Fruit fly (Drosophila melanogaster) whole organism, embryonic: Measurements from ENCODE around the gene tth.

Experiments used
- Abd-B ChIP-seq: fragments of 200-800 bp; sonication (Bioruptor generic); optimal IDR thresholded peaks from 2 replicates; lab custom pipeline; 2018; ENCODE audit warnings: missing biosample characterization, mild to moderate bottlenecking, missing genetic modification characterization, moderate library complexity
- Asciz ChIP-seq: fragments of 200-800 bp; sonication (Bioruptor generic); optimal IDR thresholded peaks from 2 replicates; lab custom pipeline; 2017; ENCODE audit warnings: missing biosample characterization, mild to moderate bottlenecking, missing genetic modification characterization, missing genetic modification reagents
- Awh ChIP-seq: fragments of 200-800 bp; sonication (Bioruptor generic); IDR thresholded peaks from 2 replicates; pipeline ENCODE4, ENCODE4 v1.3.6; 2022; ENCODE audit warnings: missing biosample characterization, missing genetic modification characterization
- Bdp1 ChIP-seq: fragments of 200-800 bp; sonication (Bioruptor generic); optimal IDR thresholded peaks from 3 replicates; lab custom pipeline; 2016; ENCODE audit warnings: missing biosample characterization, missing genetic modification characterization
- CG10979 ChIP-seq: fragments of 200-800 bp; sonication (Bioruptor generic); optimal IDR thresholded peaks from 2 replicates; lab custom pipeline; 2018; ENCODE audit warnings: missing biosample characterization, mild to moderate bottlenecking, missing genetic modification characterization, moderate library complexity
- CG11456 ChIP-seq: fragments of 200-800 bp; sonication (Bioruptor generic); IDR thresholded peaks from 3 replicates; pipeline ENCODE4 v1.3.6; 2022; ENCODE audit warnings: missing biosample characterization, missing genetic modification characterization
- CG11504 ChIP-seq: fragments of 200-800 bp; sonication (Bioruptor generic); optimal IDR thresholded peaks from 3 replicates; lab custom pipeline; 2019; ENCODE audit warnings: missing biosample characterization, mild to moderate bottlenecking, missing genetic modification characterization, moderate library complexity
- CG11695 ChIP-seq: fragments of 200-800 bp; sonication (Bioruptor generic); IDR thresholded peaks from 3 replicates; pipeline ENCODE4 v1.3.6; 2022; ENCODE audit warnings: missing biosample characterization, missing genetic modification characterization
- CG11723 ChIP-seq: fragments of 200-800 bp; sonication (Bioruptor generic); optimal IDR thresholded peaks from 2 replicates; lab custom pipeline; 2017; ENCODE audit warnings: missing biosample characterization, mild to moderate bottlenecking, missing genetic modification characterization
- CG1233 ChIP-seq: fragments of 200-800 bp; sonication (Bioruptor generic); optimal IDR thresholded peaks from 4 replicates; lab custom pipeline; 2018; ENCODE audit warnings: missing biosample characterization, mild to moderate bottlenecking, missing genetic modification characterization
- CG14441 ChIP-seq: fragments of 200-800 bp; sonication (Bioruptor generic); IDR thresholded peaks from 2 replicates; pipeline ENCODE4 v1.3.6; 2022; ENCODE audit warnings: missing biosample characterization, missing genetic modification characterization
- CG1529 ChIP-seq: fragments of 200-800 bp; sonication (Bioruptor generic); optimal IDR thresholded peaks from 3 replicates; lab custom pipeline; 2018; ENCODE audit warnings: missing biosample characterization, missing genetic modification characterization
- CG15514 ChIP-seq: fragments of 200-800 bp; sonication (Bioruptor generic); optimal IDR thresholded peaks from 3 replicates; lab custom pipeline; 2017; ENCODE audit warnings: missing biosample characterization, missing genetic modification characterization, mild to moderate bottlenecking, moderate library complexity, missing genetic modification reagents
- CG17359 ChIP-seq: fragments of 200-800 bp; sonication (Bioruptor generic); optimal IDR thresholded peaks from 3 replicates; lab custom pipeline; 2018; ENCODE audit warnings: missing biosample characterization, mild to moderate bottlenecking, missing genetic modification characterization, moderate library complexity
- CG17829 ChIP-seq: fragments of 200-800 bp; optimal IDR thresholded peaks from 2 replicates; lab custom pipeline; 2019; ENCODE audit warnings: missing biosample characterization, mild to moderate bottlenecking, missing genetic modification characterization, moderate library complexity
- CG2129 ChIP-seq: fragments of 200-800 bp; sonication (Bioruptor generic); IDR thresholded peaks from 2 replicates; pipeline ENCODE4 v1.3.6; 2022; ENCODE audit warnings: missing biosample characterization, missing genetic modification characterization; ENCODE audit not compliant: partially characterized antibody
- CG30020 ChIP-seq: fragments of 200-800 bp; optimal IDR thresholded peaks from 2 replicates; lab custom pipeline; 2019; ENCODE audit warnings: missing biosample characterization, mild to moderate bottlenecking, missing genetic modification characterization, moderate library complexity
- CG30403 ChIP-seq: fragments of 200-800 bp; sonication (Bioruptor generic); optimal IDR thresholded peaks from 3 replicates; lab custom pipeline; 2016; ENCODE audit warnings: missing biosample characterization, missing genetic modification characterization
- CG31365 ChIP-seq: fragments of 200-800 bp; sonication (Bioruptor generic); optimal IDR thresholded peaks from 2 replicates; lab custom pipeline; 2018; ENCODE audit warnings: missing biosample characterization, mild to moderate bottlenecking, missing genetic modification characterization
- CG4730 ChIP-seq: fragments of 200-800 bp; sonication (Bioruptor generic); IDR thresholded peaks from 2 replicates; pipeline ENCODE4 v1.3.6; 2022; ENCODE audit warnings: missing biosample characterization, missing genetic modification characterization
- CG7745 ChIP-seq: fragments of 200-800 bp; sonication (Bioruptor generic); optimal IDR thresholded peaks from 2 replicates; lab custom pipeline; 2018; ENCODE audit warnings: missing biosample characterization, mild to moderate bottlenecking, missing genetic modification characterization, moderate library complexity
- CG9932 ChIP-seq: fragments of 200-800 bp; sonication (Bioruptor generic); IDR thresholded peaks from 2 replicates; pipeline ENCODE4 v1.3.6; 2022; ENCODE audit warnings: missing biosample characterization, missing genetic modification characterization
- Drgx ChIP-seq: fragments of 200-800 bp; sonication (Bioruptor generic); IDR thresholded peaks from 2 replicates; pipeline ENCODE4 v1.3.6; 2022; ENCODE audit warnings: missing biosample characterization, missing genetic modification characterization
- ERR ChIP-seq: fragments of 200-800 bp; sonication (Bioruptor generic); optimal IDR thresholded peaks from 2 replicates; lab custom pipeline; 2016; ENCODE audit warnings: missing biosample characterization, missing genetic modification characterization
- Ets65A ChIP-seq: fragments of 200-800 bp; sonication (Bioruptor generic); peaks from one replicate; lab custom pipeline; 2016; ENCODE audit warnings: missing biosample characterization, missing genetic modification characterization
- Hr3 ChIP-seq: fragments of 200-800 bp; sonication (Bioruptor generic); optimal IDR thresholded peaks from 3 replicates; lab custom pipeline; 2016; ENCODE audit warnings: missing biosample characterization, missing genetic modification characterization
- Lpt ChIP-seq: fragments of >200 bp; optimal IDR thresholded peaks from 2 replicates; lab custom pipeline; 2018; ENCODE audit warnings: missing biosample characterization, missing genetic modification characterization
- NK7.1 ChIP-seq: fragments of 200-800 bp; sonication (Bioruptor generic); optimal IDR thresholded peaks from 3 replicates; lab custom pipeline; 2016; ENCODE audit warnings: missing biosample characterization, missing genetic modification characterization
- Ssrp ChIP-seq: fragments of 200-800 bp; sonication (Bioruptor generic); optimal IDR thresholded peaks from 2 replicates; lab custom pipeline; 2018; ENCODE audit warnings: missing biosample characterization, mild to moderate bottlenecking, missing genetic modification characterization, moderate library complexity
- Trl ChIP-seq, 3 experiments: fragments of >200 bp in 2 of 3; fragments of 200-800 bp in 1 of 3; sonication (Bioruptor generic) in 1 of 3; optimal IDR thresholded peaks; 2 replicates in 1 of 3; 3 replicates in 2 of 3; lab custom pipeline; 2016 to 2017; ENCODE audit warnings: missing biosample characterization in 1 of 3, missing genetic modification characterization in 1 of 3
- Xrp1 ChIP-seq: fragments of 200-800 bp; sonication (Bioruptor generic); IDR thresholded peaks from 2 replicates; pipeline ENCODE4 v1.3.6; 2022; ENCODE audit warnings: missing biosample characterization, missing genetic modification characterization
- ara ChIP-seq: fragments of 200-800 bp; sonication (Bioruptor generic); IDR thresholded peaks from 2 replicates; pipeline ENCODE4 v1.3.6; 2022; ENCODE audit warnings: missing biosample characterization, missing genetic modification characterization
- bbx ChIP-seq: fragments of 200-800 bp; sonication (Bioruptor generic); IDR thresholded peaks from 2 replicates; pipeline ENCODE4 v1.3.6; 2022; ENCODE audit warnings: missing biosample characterization, missing genetic modification characterization; ENCODE audit not compliant: partially characterized antibody
- chif ChIP-seq, 2 experiments: fragments of 200-800 bp; sonication (Bioruptor generic); optimal IDR thresholded peaks; 3 replicates each; lab custom pipeline; 2016; ENCODE audit warnings: missing biosample characterization in 2 of 2, missing genetic modification characterization in 2 of 2
- danr ChIP-seq: fragments of 200-800 bp; sonication (Bioruptor generic); IDR thresholded peaks from 2 replicates; pipeline ENCODE4 v1.3.6; 2022; ENCODE audit warnings: missing biosample characterization, missing genetic modification characterization
- dmrt11E ChIP-seq: fragments of 200-800 bp; sonication (Bioruptor generic); optimal IDR thresholded peaks from 3 replicates; lab custom pipeline; 2018; ENCODE audit warnings: missing biosample characterization, mild to moderate bottlenecking, missing genetic modification characterization, moderate library complexity
- esg ChIP-seq: fragments of 200-800 bp; sonication (Bioruptor generic); conservative IDR thresholded peaks from 2 replicates; pipeline ENCODE4 v1.3.6; 2022; ENCODE audit warnings: missing biosample characterization, missing genetic modification characterization
- exex ChIP-seq: fragments of 200-800 bp; sonication (Bioruptor generic); optimal IDR thresholded peaks from 4 replicates; lab custom pipeline; 2018; ENCODE audit warnings: missing biosample characterization, mild to moderate bottlenecking, missing genetic modification characterization, moderate library complexity
- h ChIP-seq: fragments of >200 bp; optimal IDR thresholded peaks from 2 replicates; lab custom pipeline; 2017
- hth ChIP-seq: fragments of >200 bp; optimal IDR thresholded peaks from 2 replicates; lab custom pipeline; 2017; ENCODE audit warnings: inconsistent platforms
- inv ChIP-seq: fragments of 200-800 bp; sonication (Bioruptor generic); IDR thresholded peaks from 2 replicates; pipeline ENCODE4 v1.3.6; 2022; ENCODE audit warnings: missing biosample characterization, missing genetic modification characterization; ENCODE audit not compliant: partially characterized antibody
- kah ChIP-seq: fragments of 200-800 bp; sonication (Bioruptor generic); optimal IDR thresholded peaks from 2 replicates; lab custom pipeline; 2018; ENCODE audit warnings: missing biosample characterization, mild to moderate bottlenecking, missing genetic modification characterization
- mirr ChIP-seq: fragments of 200-800 bp; sonication (Bioruptor generic); optimal IDR thresholded peaks from 3 replicates; lab custom pipeline; 2018; ENCODE audit warnings: missing biosample characterization, mild to moderate bottlenecking, missing genetic modification characterization
- nerfin-2 ChIP-seq: fragments of 200-800 bp; sonication (Bioruptor generic); IDR thresholded peaks from 2 replicates; pipeline ENCODE4 v1.3.6; 2022; ENCODE audit warnings: missing biosample characterization, missing genetic modification characterization; ENCODE audit not compliant: partially characterized antibody
- nmo ChIP-seq: fragments of 200-800 bp; sonication (Bioruptor generic); optimal IDR thresholded peaks from 2 replicates; lab custom pipeline; 2018; ENCODE audit warnings: missing biosample characterization, mild to moderate bottlenecking, missing genetic modification characterization, moderate library complexity
- sd ChIP-seq: fragments of 200-800 bp; sonication (Bioruptor generic); optimal IDR thresholded peaks from 3 replicates; lab custom pipeline; 2018; ENCODE audit warnings: missing biosample characterization, mild to moderate bottlenecking, missing genetic modification characterization, moderate library complexity
- sisA ChIP-seq: fragments of 200-800 bp; sonication (Bioruptor generic); IDR thresholded peaks from 2 replicates; pipeline ENCODE4 v1.3.6; 2022; ENCODE audit warnings: missing biosample characterization, missing genetic modification characterization
- slou ChIP-seq: fragments of 200-800 bp; sonication (Bioruptor generic); optimal IDR thresholded peaks from 3 replicates; lab custom pipeline; 2016; ENCODE audit warnings: missing biosample characterization, missing genetic modification characterization
- ssp ChIP-seq: fragments of 200-800 bp; sonication (Bioruptor generic); IDR thresholded peaks from 2 replicates; pipeline ENCODE4 v1.3.6; 2022; ENCODE audit warnings: missing biosample characterization, missing genetic modification characterization
- tna ChIP-seq: fragments of 200-800 bp; sonication (Bioruptor generic); IDR thresholded peaks from 2 replicates; pipeline ENCODE4 v1.3.6; 2022; ENCODE audit warnings: missing biosample characterization, missing genetic modification characterization; ENCODE audit not compliant: partially characterized antibody
- wor ChIP-seq: fragments of 200-800 bp; sonication (Bioruptor generic); IDR thresholded peaks from 2 replicates; pipeline ENCODE4 v1.3.6; 2022; ENCODE audit warnings: missing biosample characterization, missing genetic modification characterization

The tth gene

DNA sequence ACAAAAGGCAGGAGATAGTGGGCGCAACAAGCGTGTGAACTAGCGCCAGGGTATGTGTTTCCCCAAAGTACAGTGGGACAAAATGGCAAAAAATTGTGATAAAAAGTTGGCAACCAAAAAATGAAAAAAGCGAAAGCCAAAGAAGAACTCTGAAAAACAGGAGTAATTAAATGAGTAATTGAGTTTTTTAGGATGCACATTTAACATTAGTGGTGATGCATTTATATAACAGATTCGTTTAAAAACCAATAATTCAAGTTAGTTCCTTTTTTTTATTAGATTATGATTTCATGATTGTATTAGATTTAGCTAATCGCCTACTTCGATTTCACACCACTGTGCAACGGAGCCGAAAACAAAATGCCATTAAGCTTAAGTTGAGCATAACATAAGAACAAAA, 44.0 kb downstream of the tth start (continued):
- TF ChIP-seq mirr (GFP tag; lab: Kevin White, UChicago): no peak
- peak; percentile 38 for TF ChIP-seq Asciz (GFP tag; lab: Kevin White, UChicago)
- no peak for TF ChIP-seq tna (GFP tag; lab: Robert Waterston, UW)
- TF ChIP-seq inv: no peak
- no peak for TF ChIP-seq hth (lab: Kevin White, UChicago)
- TF ChIP-seq danr (GFP tag; lab: Robert Waterston, UW): no peak
- no peak for TF ChIP-seq kah
- TF ChIP-seq CG4730 (GFP tag; lab: Robert Waterston, UW): peak; percentile 35; the same call in 1 of the 2 replicates
- peak; percentile 44; the same call in 1 of the 2 replicates for TF ChIP-seq ara (GFP tag; lab: Robert Waterston, UW)
- no peak for TF ChIP-seq nerfin-2
- TF ChIP-seq CG9932: peak; percentile 28; the same call in 1 of the 2 replicates
- peak; percentile 43 for TF ChIP-seq CG1529
- TF ChIP-seq Drgx (GFP tag; lab: Robert Waterston, UW): 0 out of 2 replicates have a peak, but pooled peaks have one; percentile 39
- TF ChIP-seq esg (GFP tag; lab: Robert Waterston, UW): peak; percentile 51
- TF ChIP-seq Ssrp (tag; lab: Kevin White, UChicago): peak; percentile 68
- peak; percentile 73 for TF ChIP-seq nmo (GFP tag; lab: Kevin White, UChicago)
- peak; percentile 75 for TF ChIP-seq CG10979 (tag; lab: Kevin White, UChicago)
- no peak for TF ChIP-seq sd (tag; lab: Kevin White, UChicago)
- peak; percentile 80 for TF ChIP-seq CG11504 (tag; lab: Kevin White, UChicago)
- peak; percentile 89 for TF ChIP-seq Ets65A (GFP tag; lab: Kevin White, UChicago)
- TF ChIP-seq CG17829: peak; percentile 52
- TF ChIP-seq CG14441 (GFP tag; lab: Robert Waterston, UW): peak; percentile 47
- TF ChIP-seq h (lab: Kevin White, UChicago): no peak
- TF ChIP-seq Awh (GFP tag; lab: Robert Waterston, UW): peak; percentile 11; the same call in 1 of the 2 replicates
- peak; percentile 47 for TF ChIP-seq CG17359 (tag; lab: Kevin White, UChicago)
- peak; percentile 51; the same call in 1 of the 2 replicates for TF ChIP-seq Xrp1 (GFP tag; lab: Robert Waterston, UW)
- peak; percentile 35 for TF ChIP-seq wor (GFP tag; lab: Robert Waterston, UW)
- TF ChIP-seq slou (GFP tag; lab: Kevin White, UChicago): no peak
- TF ChIP-seq Lpt (GFP tag; lab: Kevin White, UChicago): no peak
- no peak for TF ChIP-seq NK7.1 (GFP tag; lab: Kevin White, UChicago)
- TF ChIP-seq Hr3 (GFP tag; lab: Kevin White, UChicago): peak; percentile 34
- peak; percentile 68; the same call in 2 of the 3 replicates for TF ChIP-seq CG11695 (GFP tag; lab: Robert Waterston, UW)
- no peak for TF ChIP-seq bbx (GFP tag; lab: Robert Waterston, UW)
- TF ChIP-seq Abd-B (GFP tag; lab: Kevin White, UChicago): peak; percentile 43
- peak; percentile 53 for TF ChIP-seq dmrt11E (tag; lab: Kevin White, UChicago)
- TF ChIP-seq CG7745 (tag; lab: Kevin White, UChicago): no peak
- peak; percentile 64 for TF ChIP-seq CG30403 (GFP tag; lab: Kevin White, UChicago)
- peak; percentile 26 for TF ChIP-seq Bdp1
- no peak for TF ChIP-seq CG31365 (tag; lab: Kevin White, UChicago)
- TF ChIP-seq CG11456: no peak
- TF ChIP-seq chif (GFP tag; optimal IDR thresholded peaks at IDR 0.05; lab: Kevin White, UChicago): peak; percentile 48 to 65
- TF ChIP-seq Trl (optimal IDR thresholded peaks at IDR 0.05; lab: Kevin White, UChicago): no peak
- TF ChIP-seq Trl (GFP tag; optimal IDR thresholded peaks at IDR 0.05; lab: Kevin White, UChicago): peak; percentile 54
- peak; percentile 24; the same call in 1 of the 2 replicates for TF ChIP-seq sisA (GFP tag; lab: Robert Waterston, UW)
- TF ChIP-seq ERR (GFP tag; lab: Kevin White, UChicago): no peak
- no peak for TF ChIP-seq exex (tag; lab: Kevin White, UChicago)
- peak; percentile 35 for TF ChIP-seq CG15514 (GFP tag; lab: Kevin White, UChicago)
- no peak for TF ChIP-seq CG30020 (tag; lab: Kevin White, UChicago)
- no peak for TF ChIP-seq CG2129 (GFP tag; lab: Robert Waterston, UW)
- TF ChIP-seq CG11723 (GFP tag; lab: Kevin White, UChicago): peak; percentile 9
- TF ChIP-seq ssp (GFP tag; lab: Robert Waterston, UW): peak; percentile 36; the same call in 1 of the 2 replicates
- TF ChIP-seq CG1233 (GFP tag; lab: Kevin White, UChicago): peak; percentile 37
